Worm (Caenorhabditis elegans) whole organism, young adult: ENCODE measurements around the gene K10C9.1.

Source experiments
- F33H1.4 ChIP-seq: fragments of 200-800 bp; sonication (Bioruptor generic); IDR thresholded peaks from 2 replicates; pipeline ENCODE4 v1.3.6; 2022; ENCODE audit warnings: missing genetic modification reagents, missing genetic modification characterization, missing compliant biosample characterization
- aptf-3 ChIP-seq: fragments of 200-800 bp; sonication (Bioruptor generic); IDR thresholded peaks from 2 replicates; pipeline ENCODE4 v1.3.6; 2022; ENCODE audit warnings: missing genetic modification characterization, missing compliant biosample characterization
- attf-3 ChIP-seq: fragments of 200-800 bp; sonication (Bioruptor generic); conservative IDR thresholded peaks from 2 replicates; pipeline ENCODE4 v1.3.6; 2022; ENCODE audit warnings: missing genetic modification reagents, missing genetic modification characterization, missing compliant biosample characterization
- ekl-4 ChIP-seq: fragments of 200-800 bp; sonication (Bioruptor generic); IDR thresholded peaks from 2 replicates; pipeline ENCODE4 v1.3.6; 2022; ENCODE audit warnings: missing genetic modification reagents, missing genetic modification characterization, missing compliant biosample characterization
- fkh-3 ChIP-seq: sonication (generic microtip); optimal IDR thresholded peaks from 2 replicates; lab custom pipeline; 2016; ENCODE audit warnings: mild to moderate bottlenecking, missing genetic modification characterization, missing compliant biosample characterization
- lsl-1 ChIP-seq: fragments of 200-800 bp; sonication (Bioruptor generic); optimal IDR thresholded peaks from 2 replicates; lab custom pipeline; 2018; ENCODE audit warnings: mild to moderate bottlenecking, missing genetic modification characterization, moderate library complexity, missing compliant biosample characterization
- tlf-1 ChIP-seq: fragments of 200-800 bp; sonication (Bioruptor generic); optimal IDR thresholded peaks from 2 replicates; lab custom pipeline; 2018; ENCODE audit warnings: mild to moderate bottlenecking, missing genetic modification characterization, missing compliant biosample characterization

DNA sequence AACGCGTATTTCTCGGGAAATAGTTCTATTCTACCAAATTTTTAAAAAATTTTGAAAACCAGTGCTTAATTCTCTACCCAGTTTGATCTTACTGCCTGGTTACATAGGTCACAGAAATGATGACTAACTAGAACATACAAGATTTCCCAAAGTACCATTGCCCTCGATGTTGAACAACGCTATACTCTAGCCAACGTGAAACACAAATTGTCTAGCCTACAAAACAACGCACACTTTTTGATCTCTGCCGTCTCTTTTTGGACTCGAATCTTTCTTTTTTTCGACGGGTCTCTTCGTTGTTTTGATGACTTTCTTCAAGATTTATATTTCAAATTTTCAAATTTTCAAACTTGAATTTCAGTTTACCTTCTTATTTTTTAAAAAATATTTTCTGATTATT is 25.2 kb downstream of the K10C9.1 start, which contains the start of gene Y50D4B.2:
- TF ChIP-seq fkh-3 (tag; lab: Kevin White, UChicago) (no peak), ekl-4 (no peak), F33H1.4 (GFP tag; lab: Robert Waterston, UW) (no peak), tlf-1 (GFP tag; lab: Kevin White, UChicago) (no peak), aptf-3 (GFP tag; lab: Robert Waterston, UW) (no peak), lsl-1 (GFP tag; lab: Kevin White, UChicago) (no peak), attf-3 (no peak)
